Fruit fly (Drosophila melanogaster) whole organism, embryonic: Measurements from ENCODE around the gene Kap3.

Experiments
- C15 ChIP-seq: fragments of 200-800 bp; sonication (Bioruptor generic); IDR thresholded peaks from 3 replicates; pipeline ENCODE4 v1.3.6; 2022; ENCODE audit warnings: missing biosample characterization, missing genetic modification characterization
- CG13123 ChIP-seq: fragments of 200-800 bp; sonication (Bioruptor generic); optimal IDR thresholded peaks from 2 replicates; lab custom pipeline; 2016; ENCODE audit warnings: missing biosample characterization, missing genetic modification characterization
- CG15479 ChIP-seq: fragments of 200-800 bp; sonication (Bioruptor generic); optimal IDR thresholded peaks from 3 replicates; lab custom pipeline; 2019; ENCODE audit warnings: missing biosample characterization, mild to moderate bottlenecking, missing genetic modification characterization, moderate library complexity
- CG1647 ChIP-seq: fragments of 200-800 bp; sonication (Bioruptor generic); optimal IDR thresholded peaks from 3 replicates; lab custom pipeline; 2016; ENCODE audit warnings: missing biosample characterization, missing genetic modification characterization
- CG17186 ChIP-seq: fragments of 200-800 bp; sonication (Bioruptor generic); optimal IDR thresholded peaks from 3 replicates; lab custom pipeline; 2017; ENCODE audit warnings: missing biosample characterization, missing genetic modification reagents, missing genetic modification characterization
- CG17385 ChIP-seq: fragments of 200-800 bp; sonication (Bioruptor generic); optimal IDR thresholded peaks from 3 replicates; lab custom pipeline; 2018; ENCODE audit warnings: missing biosample characterization, mild to moderate bottlenecking, missing genetic modification characterization
- CG1832 ChIP-seq: fragments of 200-800 bp; sonication (Bioruptor generic); optimal IDR thresholded peaks from 2 replicates; lab custom pipeline; 2017; ENCODE audit warnings: missing biosample characterization, mild to moderate bottlenecking, missing genetic modification characterization, inconsistent platforms
- CG2116 ChIP-seq: fragments of 200-800 bp; sonication (Bioruptor generic); optimal IDR thresholded peaks from 3 replicates; lab custom pipeline; 2018; ENCODE audit warnings: missing biosample characterization, mild to moderate bottlenecking, missing genetic modification characterization
- CG2120 ChIP-seq: fragments of 200-800 bp; sonication (Bioruptor generic); optimal IDR thresholded peaks from 3 replicates; lab custom pipeline; 2016; ENCODE audit warnings: missing biosample characterization, missing genetic modification characterization
- CG2678 ChIP-seq: fragments of 200-800 bp; sonication (Bioruptor generic); optimal IDR thresholded peaks from 3 replicates; lab custom pipeline; 2019; ENCODE audit warnings: missing biosample characterization, mild to moderate bottlenecking, missing genetic modification characterization, moderate library complexity
- CG3065 ChIP-seq: fragments of 200-800 bp; sonication (Bioruptor generic); optimal IDR thresholded peaks from 2 replicates; lab custom pipeline; 2016; ENCODE audit warnings: missing biosample characterization, missing genetic modification characterization
- CG3163 ChIP-seq: fragments of 200-800 bp; sonication (Bioruptor generic); optimal IDR thresholded peaks from 3 replicates; lab custom pipeline; 2016; ENCODE audit warnings: missing biosample characterization, missing genetic modification characterization
- CG34422 ChIP-seq: fragments of 200-800 bp; sonication (Bioruptor generic); IDR thresholded peaks from 3 replicates; pipeline ENCODE4 v1.3.6; 2022; ENCODE audit warnings: missing biosample characterization, missing genetic modification characterization
- CG4424 ChIP-seq: fragments of 200-800 bp; sonication (Bioruptor generic); optimal IDR thresholded peaks from 3 replicates; lab custom pipeline; 2016; ENCODE audit warnings: missing biosample characterization, missing genetic modification characterization
- CG6254 ChIP-seq: fragments of 200-800 bp; sonication (Bioruptor generic); optimal IDR thresholded peaks from 3 replicates; lab custom pipeline; 2017; ENCODE audit warnings: mild to moderate bottlenecking, missing biosample characterization, missing genetic modification reagents, missing genetic modification characterization
- CG7928 ChIP-seq: fragments of 200-800 bp; sonication (Bioruptor generic); optimal IDR thresholded peaks from 2 replicates; lab custom pipeline; 2017; ENCODE audit warnings: missing biosample characterization, mild to moderate bottlenecking, missing genetic modification characterization
- CG9727 ChIP-seq: fragments of 200-800 bp; sonication (Bioruptor generic); optimal IDR thresholded peaks from 3 replicates; lab custom pipeline; 2017; ENCODE audit warnings: missing biosample characterization, mild to moderate bottlenecking, missing genetic modification characterization
- D ChIP-seq, 2 experiments: fragments of 200-800 bp in 1 of 2; fragments of >200 bp in 1 of 2; sonication (Bioruptor generic) in 1 of 2; optimal IDR thresholded peaks; 2 replicates in 1 of 2; 3 replicates in 1 of 2; lab custom pipeline; 2017; ENCODE audit warnings: mild to moderate bottlenecking in 1 of 2, missing biosample characterization in 1 of 2, missing genetic modification characterization in 1 of 2, missing genetic modification reagents in 1 of 2
- Dad ChIP-seq: fragments of 200-800 bp; sonication (Bioruptor generic); optimal IDR thresholded peaks from 3 replicates; lab custom pipeline; 2016; ENCODE audit warnings: missing biosample characterization, missing genetic modification characterization
- E2f2 ChIP-seq: fragments of 200-800 bp; sonication (Bioruptor generic); IDR thresholded peaks from 2 replicates; pipeline ENCODE4 v1.3.6; 2022; ENCODE audit warnings: missing biosample characterization, missing genetic modification characterization
- Eip74EF ChIP-seq, 2 experiments: fragments of 200-800 bp in 1 of 2; fragments of >200 bp in 1 of 2; sonication (Bioruptor generic) in 1 of 2; optimal IDR thresholded peaks; 2 replicates each; lab custom pipeline; 2017 to 2019; ENCODE audit warnings: missing biosample characterization in 2 of 2, missing genetic modification characterization in 2 of 2, mild to moderate bottlenecking in 1 of 2, moderate library complexity in 1 of 2
- Kr ChIP-seq: fragments of 200-800 bp; sonication (Bioruptor generic); optimal IDR thresholded peaks from 2 replicates; lab custom pipeline; 2017; ENCODE audit warnings: missing biosample characterization, mild to moderate bottlenecking, missing genetic modification characterization
- Med ChIP-seq: fragments of 200-800 bp; sonication (Bioruptor generic); peaks from one replicate; lab custom pipeline; 2016; ENCODE audit warnings: missing biosample characterization, missing genetic modification characterization, mild to moderate bottlenecking, inconsistent platforms, moderate library complexity
- NK7.1 ChIP-seq: fragments of 200-800 bp; sonication (Bioruptor generic); optimal IDR thresholded peaks from 3 replicates; lab custom pipeline; 2016; ENCODE audit warnings: missing biosample characterization, missing genetic modification characterization
- Pdp1 ChIP-seq, 2 experiments: fragments of 200-800 bp; sonication (Bioruptor generic); optimal IDR thresholded peaks; 3 replicates each; lab custom pipeline; 2016; ENCODE audit warnings: missing biosample characterization in 2 of 2, missing genetic modification characterization in 2 of 2, mild to moderate bottlenecking in 1 of 2, moderate library complexity in 1 of 2
- aop ChIP-seq: fragments of 200-800 bp; sonication (Bioruptor generic); IDR thresholded peaks from 2 replicates; pipeline ENCODE4 v1.3.6; 2022; ENCODE audit warnings: missing biosample characterization, missing genetic modification characterization
- btn ChIP-seq: fragments of 200-800 bp; sonication (Bioruptor generic); optimal IDR thresholded peaks from 2 replicates; lab custom pipeline; 2016; ENCODE audit warnings: missing biosample characterization, missing genetic modification characterization
- chif ChIP-seq, 2 experiments: fragments of 200-800 bp; sonication (Bioruptor generic); optimal IDR thresholded peaks; 3 replicates each; lab custom pipeline; 2016; ENCODE audit warnings: missing biosample characterization in 2 of 2, missing genetic modification characterization in 2 of 2
- dysf ChIP-seq: fragments of 200-800 bp; sonication (Bioruptor generic); IDR thresholded peaks from 3 replicates; pipeline ENCODE4 v1.3.6; 2022; ENCODE audit warnings: missing biosample characterization, missing genetic modification characterization
- gfzf ChIP-seq: fragments of 200-800 bp; sonication (Bioruptor generic); optimal IDR thresholded peaks from 2 replicates; lab custom pipeline; 2016; ENCODE audit warnings: missing biosample characterization, mild to moderate bottlenecking, missing genetic modification characterization, moderate library complexity
- ham ChIP-seq: fragments of 200-800 bp; sonication (Bioruptor generic); IDR thresholded peaks from 2 replicates; pipeline ENCODE4 v1.3.6; 2022; ENCODE audit warnings: missing biosample characterization, missing genetic modification characterization
- her ChIP-seq: fragments of 200-800 bp; sonication (Bioruptor generic); optimal IDR thresholded peaks from 2 replicates; lab custom pipeline; 2016; ENCODE audit warnings: missing biosample characterization, missing genetic modification characterization
- hth ChIP-seq: fragments of >200 bp; optimal IDR thresholded peaks from 2 replicates; lab custom pipeline; 2017; ENCODE audit warnings: inconsistent platforms
- lilli ChIP-seq: fragments of 200-800 bp; sonication (Bioruptor generic); optimal IDR thresholded peaks from 3 replicates; lab custom pipeline; 2016; ENCODE audit warnings: missing biosample characterization, missing genetic modification characterization
- lmd ChIP-seq: fragments of 200-800 bp; sonication (Bioruptor generic); IDR thresholded peaks from 2 replicates; pipeline ENCODE4 v1.3.6; 2022; ENCODE audit warnings: missing biosample characterization, missing genetic modification characterization
- nau ChIP-seq: fragments of 200-800 bp; sonication (Bioruptor generic); optimal IDR thresholded peaks from 3 replicates; lab custom pipeline; 2017; ENCODE audit warnings: missing biosample characterization, mild to moderate bottlenecking, missing genetic modification characterization, missing genetic modification reagents
- pho ChIP-seq: fragments of 200-800 bp; sonication (Bioruptor generic); optimal IDR thresholded peaks from 2 replicates; lab custom pipeline; 2016; ENCODE audit warnings: missing biosample characterization, missing genetic modification characterization
- salm ChIP-seq: fragments of 200-800 bp; sonication (Bioruptor generic); optimal IDR thresholded peaks from 2 replicates; lab custom pipeline; 2018; ENCODE audit warnings: missing biosample characterization, mild to moderate bottlenecking, missing genetic modification characterization
- schlank ChIP-seq: fragments of 200-800 bp; sonication (Bioruptor generic); optimal IDR thresholded peaks from 2 replicates; lab custom pipeline; 2018; ENCODE audit warnings: missing biosample characterization, mild to moderate bottlenecking, missing genetic modification characterization
- sens ChIP-seq: fragments of 200-800 bp; sonication (Bioruptor generic); peaks from one replicate; lab custom pipeline; 2016; ENCODE audit warnings: missing biosample characterization, missing genetic modification characterization
- sqz ChIP-seq: fragments of 200-800 bp; sonication (Bioruptor generic); optimal IDR thresholded peaks from 3 replicates; lab custom pipeline; 2018; ENCODE audit warnings: missing biosample characterization, mild to moderate bottlenecking, missing genetic modification characterization
- tll ChIP-seq, 2 experiments: fragments of 200-800 bp in 1 of 2; fragments of >200 bp in 1 of 2; sonication (Bioruptor generic) in 1 of 2; optimal IDR thresholded peaks; 2 replicates each; lab custom pipeline; 2017 to 2019; ENCODE audit warnings: missing biosample characterization in 2 of 2, missing genetic modification characterization in 2 of 2, mild to moderate bottlenecking in 1 of 2, moderate library complexity in 1 of 2
- zfh1 ChIP-seq: fragments of 200-800 bp; sonication (Bioruptor generic); IDR thresholded peaks from 3 replicates; pipeline ENCODE4 v1.3.6; 2022; ENCODE audit warnings: missing biosample characterization, missing genetic modification characterization

The Kap3 gene

dm6 chrX:11325175-11325768 lies 14.6 kb downstream of the Kap3 start, which contains the start of gene Gapvd1 (continued):
- TF ChIP-seq Pdp1 (GFP tag; optimal IDR thresholded peaks at IDR 0.05; lab: Kevin White, UChicago) (peak in 1 of 2 experiments; percentile 16), sqz (peak; percentile 16), CG2116 (GFP tag; lab: Kevin White, UChicago) (peak; percentile 66), NK7.1 (GFP tag; lab: Kevin White, UChicago) (no peak), CG2120 (GFP tag; lab: Kevin White, UChicago) (peak; percentile 49), pho (GFP tag; lab: Kevin White, UChicago) (no peak), schlank (tag; lab: Kevin White, UChicago) (no peak), CG3163 (peak; percentile 2), CG17186 (GFP tag; lab: Kevin White, UChicago) (peak; percentile 72)
- TF ChIP-seq, all 482 proteins: peak for 122

- peak; percentile 51 for TF ChIP-seq D (optimal IDR thresholded peaks at IDR 0.05; lab: Kevin White, UChicago)
- TF ChIP-seq D (GFP tag; optimal IDR thresholded peaks at IDR 0.05; lab: Kevin White, UChicago), result no peak
- no peak for TF ChIP-seq lmd (GFP tag; lab: Robert Waterston, UW)
- peak; percentile 53 for TF ChIP-seq Med
- peak; percentile 11 for TF ChIP-seq Kr (GFP tag; lab: Kevin White, UChicago)
- no peak for TF ChIP-seq C15 (GFP tag; lab: Robert Waterston, UW)
- TF ChIP-seq CG6254 (GFP tag; lab: Kevin White, UChicago), result no peak
- TF ChIP-seq her (GFP tag; lab: Kevin White, UChicago), result no peak
- TF ChIP-seq ham, result no peak
- no peak for TF ChIP-seq CG1647 (GFP tag; lab: Kevin White, UChicago)
- TF ChIP-seq CG13123 (GFP tag; lab: Kevin White, UChicago), result no peak
- no peak for TF ChIP-seq Eip74EF (GFP tag; optimal IDR thresholded peaks at IDR 0.05; lab: Kevin White, UChicago)
- no peak for TF ChIP-seq hth
- no peak for TF ChIP-seq CG1832
- TF ChIP-seq CG9727, result no peak
- TF ChIP-seq lilli, result no peak
- no peak for TF ChIP-seq CG17385 (GFP tag; lab: Kevin White, UChicago)
- no peak for TF ChIP-seq CG4424
- no peak for TF ChIP-seq gfzf
- TF ChIP-seq CG15479 (GFP tag; lab: Kevin White, UChicago), result peak; percentile 86
- TF ChIP-seq E2f2, result no peak
- no peak for TF ChIP-seq Dad (GFP tag; lab: Kevin White, UChicago)
- no peak for TF ChIP-seq salm (tag; lab: Kevin White, UChicago)
- TF ChIP-seq zfh1 (GFP tag; lab: Robert Waterston, UW), result no peak
- peak; percentile 45 for TF ChIP-seq sens (GFP tag; lab: Kevin White, UChicago)
- no peak for TF ChIP-seq aop (GFP tag; lab: Robert Waterston, UW)
- TF ChIP-seq chif (GFP tag; optimal IDR thresholded peaks at IDR 0.05; lab: Kevin White, UChicago), result no peak
- no peak for TF ChIP-seq CG3065
- TF ChIP-seq tll (GFP tag; optimal IDR thresholded peaks at IDR 0.05; lab: Kevin White, UChicago), result peak in 1 of 2 experiments; percentile 95
- TF ChIP-seq CG7928, result no peak
- TF ChIP-seq CG2678, result no peak
- TF ChIP-seq CG34422 (GFP tag; lab: Robert Waterston, UW), result no peak
- TF ChIP-seq btn, result no peak
- TF ChIP-seq dysf (GFP tag; lab: Robert Waterston, UW), result no peak
- TF ChIP-seq nau, result no peak
These were observed 17.2 kb downstream of the Kap3 start for dm6 chrX:11322659-11323058.
